Fruit fly (Drosophila melanogaster) whole organism, embryonic: ENCODE measurements around the gene CG34287.

Source experiments
- CG10147 ChIP-seq: fragments of 200-800 bp; sonication (Bioruptor generic); optimal IDR thresholded peaks from 2 replicates; lab custom pipeline; 2019; ENCODE audit warnings: missing biosample characterization, mild to moderate bottlenecking, missing genetic modification characterization, moderate library complexity
- CG12299 ChIP-seq: fragments of 200-800 bp; sonication (Bioruptor generic); optimal IDR thresholded peaks from 2 replicates; lab custom pipeline; 2018; ENCODE audit warnings: missing biosample characterization, mild to moderate bottlenecking, missing genetic modification characterization
- CG12942 ChIP-seq: fragments of 200-800 bp; sonication (Bioruptor generic); optimal IDR thresholded peaks from 3 replicates; lab custom pipeline; 2016; ENCODE audit warnings: missing biosample characterization, missing genetic modification characterization
- CG13296 ChIP-seq: fragments of 200-800 bp; sonication (Bioruptor generic); optimal IDR thresholded peaks from 3 replicates; lab custom pipeline; 2018; ENCODE audit warnings: missing biosample characterization, mild to moderate bottlenecking, missing genetic modification characterization
- CG14050 ChIP-seq: fragments of 200-800 bp; sonication (Bioruptor generic); IDR thresholded peaks from 3 replicates; pipeline ENCODE4 v1.3.6; 2022; ENCODE audit warnings: missing biosample characterization, missing genetic modification characterization
- CG14965 ChIP-seq: fragments of 200-800 bp; sonication (Bioruptor generic); optimal IDR thresholded peaks from 2 replicates; lab custom pipeline; 2016; ENCODE audit warnings: missing biosample characterization, missing genetic modification characterization, borderline replicate concordance
- CG15011 ChIP-seq: fragments of 200-800 bp; sonication (Bioruptor generic); optimal IDR thresholded peaks from 3 replicates; lab custom pipeline; 2018; ENCODE audit warnings: missing biosample characterization, mild to moderate bottlenecking, missing genetic modification characterization
- CG15479 ChIP-seq: fragments of 200-800 bp; sonication (Bioruptor generic); optimal IDR thresholded peaks from 3 replicates; lab custom pipeline; 2019; ENCODE audit warnings: missing biosample characterization, mild to moderate bottlenecking, missing genetic modification characterization, moderate library complexity
- CG15696 ChIP-seq: fragments of 200-800 bp; sonication (Bioruptor generic); optimal IDR thresholded peaks from 2 replicates; lab custom pipeline; 2019; ENCODE audit warnings: missing biosample characterization, mild to moderate bottlenecking, missing genetic modification characterization, moderate library complexity
- CG17385 ChIP-seq: fragments of 200-800 bp; sonication (Bioruptor generic); optimal IDR thresholded peaks from 3 replicates; lab custom pipeline; 2018; ENCODE audit warnings: missing biosample characterization, mild to moderate bottlenecking, missing genetic modification characterization
- CG18476 ChIP-seq: fragments of 200-800 bp; sonication (Bioruptor generic); optimal IDR thresholded peaks from 2 replicates; lab custom pipeline; 2016; ENCODE audit warnings: missing biosample characterization, mild to moderate bottlenecking, missing genetic modification characterization
- CG2199 ChIP-seq: fragments of 200-800 bp; sonication (Bioruptor generic); IDR thresholded peaks from 3 replicates; pipeline ENCODE4 v1.3.6; 2022; ENCODE audit warnings: missing biosample characterization, missing genetic modification characterization
- CG33213 ChIP-seq: fragments of 200-800 bp; sonication (Bioruptor generic); optimal IDR thresholded peaks from 3 replicates; lab custom pipeline; 2016; ENCODE audit warnings: missing biosample characterization, missing genetic modification characterization
- CG4328 ChIP-seq: fragments of 200-800 bp; sonication (Bioruptor generic); optimal IDR thresholded peaks from 3 replicates; lab custom pipeline; 2017; ENCODE audit warnings: missing biosample characterization, missing genetic modification reagents, missing genetic modification characterization
- CG8388 ChIP-seq: fragments of 200-800 bp; sonication (Bioruptor generic); optimal IDR thresholded peaks from 2 replicates; lab custom pipeline; 2019; ENCODE audit warnings: missing biosample characterization, mild to moderate bottlenecking, missing genetic modification characterization, moderate library complexity
- CG9876 ChIP-seq: fragments of 200-800 bp; sonication (Bioruptor generic); optimal IDR thresholded peaks from 2 replicates; lab custom pipeline; 2016; ENCODE audit warnings: missing biosample characterization, missing genetic modification characterization
- CG9932 ChIP-seq: fragments of 200-800 bp; sonication (Bioruptor generic); IDR thresholded peaks from 2 replicates; pipeline ENCODE4 v1.3.6; 2022; ENCODE audit warnings: missing biosample characterization, missing genetic modification characterization
- Dip3 ChIP-seq: fragments of 200-800 bp; sonication (Bioruptor generic); optimal IDR thresholded peaks from 3 replicates; lab custom pipeline; 2016; ENCODE audit warnings: missing biosample characterization, missing genetic modification characterization
- E2f1 ChIP-seq: fragments of 200-800 bp; sonication (Bioruptor generic); IDR thresholded peaks from 2 replicates; pipeline ENCODE4 v1.3.6; 2022; ENCODE audit warnings: missing biosample characterization, missing genetic modification characterization
- Ets65A ChIP-seq: fragments of 200-800 bp; sonication (Bioruptor generic); peaks from one replicate; lab custom pipeline; 2016; ENCODE audit warnings: missing biosample characterization, missing genetic modification characterization
- HmgZ ChIP-seq: fragments of 200-800 bp; sonication (Bioruptor generic); optimal IDR thresholded peaks from 2 replicates; lab custom pipeline; 2018; ENCODE audit warnings: missing biosample characterization, mild to moderate bottlenecking, missing genetic modification characterization
- Meics ChIP-seq: fragments of 200-800 bp; sonication (Bioruptor generic); optimal IDR thresholded peaks from 2 replicates; lab custom pipeline; 2017; ENCODE audit warnings: missing biosample characterization, mild to moderate bottlenecking, missing genetic modification characterization
- Nf-YC ChIP-seq: fragments of 200-800 bp; optimal IDR thresholded peaks from 3 replicates; lab custom pipeline; 2019; ENCODE audit warnings: missing biosample characterization, mild to moderate bottlenecking, missing genetic modification characterization, moderate library complexity
- Sox102F ChIP-seq: fragments of 200-800 bp; sonication (Bioruptor generic); optimal IDR thresholded peaks from 2 replicates; lab custom pipeline; 2018; ENCODE audit warnings: missing biosample characterization, mild to moderate bottlenecking, missing genetic modification characterization, moderate library complexity
- TFAM ChIP-seq: fragments of 200-800 bp; sonication (Bioruptor generic); optimal IDR thresholded peaks from 2 replicates; lab custom pipeline; 2017; ENCODE audit warnings: missing biosample characterization, missing genetic modification characterization, inconsistent platforms
- al ChIP-seq: fragments of 200-800 bp; sonication (Bioruptor generic); IDR thresholded peaks from 2 replicates; pipeline ENCODE4 v1.3.6; 2022; ENCODE audit warnings: missing biosample characterization, missing genetic modification characterization
- bbx ChIP-seq: fragments of 200-800 bp; sonication (Bioruptor generic); IDR thresholded peaks from 2 replicates; pipeline ENCODE4 v1.3.6; 2022; ENCODE audit warnings: missing biosample characterization, missing genetic modification characterization; ENCODE audit not compliant: partially characterized antibody
- cas ChIP-seq: fragments of 200-800 bp; sonication (Bioruptor generic); IDR thresholded peaks from 2 replicates; pipeline ENCODE4 v1.3.6; 2022; ENCODE audit warnings: missing biosample characterization, missing genetic modification characterization
- caup ChIP-seq: fragments of 200-800 bp; sonication (Bioruptor generic); optimal IDR thresholded peaks from 3 replicates; lab custom pipeline; 2017; ENCODE audit warnings: missing biosample characterization, mild to moderate bottlenecking, missing genetic modification characterization, moderate library complexity; ENCODE audit not compliant: severe bottlenecking
- chif ChIP-seq, 2 experiments: fragments of 200-800 bp; sonication (Bioruptor generic); optimal IDR thresholded peaks; 3 replicates each; lab custom pipeline; 2016; ENCODE audit warnings: missing biosample characterization in 2 of 2, missing genetic modification characterization in 2 of 2
- cwo ChIP-seq: fragments of 200-800 bp; sonication (Bioruptor generic); optimal IDR thresholded peaks from 3 replicates; lab custom pipeline; 2017; ENCODE audit warnings: missing biosample characterization, missing genetic modification characterization, mild to moderate bottlenecking, moderate library complexity, missing genetic modification reagents
- exex ChIP-seq: fragments of 200-800 bp; sonication (Bioruptor generic); optimal IDR thresholded peaks from 4 replicates; lab custom pipeline; 2018; ENCODE audit warnings: missing biosample characterization, mild to moderate bottlenecking, missing genetic modification characterization, moderate library complexity
- fd3F ChIP-seq: fragments of 200-800 bp; sonication (Bioruptor generic); optimal IDR thresholded peaks from 2 replicates; lab custom pipeline; 2018; ENCODE audit warnings: missing biosample characterization, mild to moderate bottlenecking, missing genetic modification characterization, moderate library complexity
- fd96Cb ChIP-seq: fragments of 200-800 bp; sonication (Bioruptor generic); optimal IDR thresholded peaks from 2 replicates; lab custom pipeline; 2018; ENCODE audit warnings: missing biosample characterization, mild to moderate bottlenecking, missing genetic modification characterization, moderate library complexity
- ftz-f1 ChIP-seq: fragments of 200-800 bp; sonication (Bioruptor generic); optimal IDR thresholded peaks from 2 replicates; lab custom pipeline; 2016; ENCODE audit warnings: missing biosample characterization, missing genetic modification characterization
- gem ChIP-seq: fragments of 200-800 bp; sonication (Bioruptor generic); optimal IDR thresholded peaks from 2 replicates; lab custom pipeline; 2019; ENCODE audit warnings: missing biosample characterization, mild to moderate bottlenecking, missing genetic modification characterization, moderate library complexity
- grn ChIP-seq: fragments of 200-800 bp; sonication (Bioruptor generic); optimal IDR thresholded peaks from 3 replicates; lab custom pipeline; 2017; ENCODE audit warnings: missing biosample characterization, missing genetic modification characterization
- jing ChIP-seq: fragments of 200-800 bp; sonication (Bioruptor generic); optimal IDR thresholded peaks from 2 replicates; lab custom pipeline; 2018; ENCODE audit warnings: missing biosample characterization, mild to moderate bottlenecking, missing genetic modification characterization
- kni ChIP-seq: fragments of 200-800 bp; sonication (Bioruptor generic); optimal IDR thresholded peaks from 3 replicates; lab custom pipeline; 2017; ENCODE audit warnings: mild to moderate bottlenecking, missing biosample characterization, missing genetic modification reagents, missing genetic modification characterization
- mld ChIP-seq: fragments of 200-800 bp; sonication (Bioruptor generic); IDR thresholded peaks from 3 replicates; pipeline ENCODE4 v1.3.6; 2022; ENCODE audit warnings: missing biosample characterization, missing genetic modification characterization; ENCODE audit not compliant: partially characterized antibody
- nerfin-2 ChIP-seq: fragments of 200-800 bp; sonication (Bioruptor generic); IDR thresholded peaks from 2 replicates; pipeline ENCODE4 v1.3.6; 2022; ENCODE audit warnings: missing biosample characterization, missing genetic modification characterization; ENCODE audit not compliant: partially characterized antibody
- pnt ChIP-seq: fragments of 200-800 bp; sonication (Bioruptor generic); optimal IDR thresholded peaks from 3 replicates; lab custom pipeline; 2016; ENCODE audit warnings: missing biosample characterization, missing genetic modification characterization
- ro ChIP-seq: fragments of 200-800 bp; sonication (Bioruptor generic); IDR thresholded peaks from 2 replicates; pipeline ENCODE4 v1.3.6; 2022; ENCODE audit warnings: missing biosample characterization, missing genetic modification characterization
- row ChIP-seq: fragments of 200-800 bp; sonication (Bioruptor generic); IDR thresholded peaks from 3 replicates; pipeline ENCODE4 v1.3.6; 2022; ENCODE audit warnings: missing biosample characterization, missing genetic modification characterization
- schlank ChIP-seq: fragments of 200-800 bp; sonication (Bioruptor generic); optimal IDR thresholded peaks from 2 replicates; lab custom pipeline; 2018; ENCODE audit warnings: missing biosample characterization, mild to moderate bottlenecking, missing genetic modification characterization
- slou ChIP-seq: fragments of 200-800 bp; sonication (Bioruptor generic); optimal IDR thresholded peaks from 3 replicates; lab custom pipeline; 2016; ENCODE audit warnings: missing biosample characterization, missing genetic modification characterization
- sob ChIP-seq: fragments of 200-800 bp; sonication (Bioruptor generic); IDR thresholded peaks from 2 replicates; pipeline ENCODE4 v1.3.6; 2022; ENCODE audit warnings: missing biosample characterization, missing genetic modification characterization
- sug ChIP-seq: fragments of 200-800 bp; optimal IDR thresholded peaks from 2 replicates; lab custom pipeline; 2019; ENCODE audit warnings: missing biosample characterization, mild to moderate bottlenecking, missing genetic modification characterization, moderate library complexity
- toy ChIP-seq: fragments of 200-800 bp; sonication (Bioruptor generic); IDR thresholded peaks from 2 replicates; pipeline ENCODE4 v1.3.6; 2022; ENCODE audit warnings: missing biosample characterization, missing genetic modification characterization
- unc-4 ChIP-seq: fragments of 200-800 bp; sonication (Bioruptor generic); IDR thresholded peaks from 2 replicates; pipeline ENCODE4 v1.3.6; 2022; ENCODE audit warnings: missing biosample characterization, missing genetic modification characterization; ENCODE audit not compliant: partially characterized antibody

The CG34287 gene

dm6 chr3R:5821750-5822149, 31.4 kb upstream of the CG34287 start, which contains the start of gene CG46303 (continued):
- TF ChIP-seq sug (tag; lab: Kevin White, UChicago), result peak; percentile 76
- no peak for TF ChIP-seq al (GFP tag; lab: Robert Waterston, UW)
- TF ChIP-seq exex (tag; lab: Kevin White, UChicago), result peak; percentile 81
- TF ChIP-seq CG2199 (GFP tag; lab: Robert Waterston, UW), result peak; percentile 39; the same call in 1 of the 3 replicates
- no peak for TF ChIP-seq CG8388 (GFP tag; lab: Kevin White, UChicago)
- no peak for TF ChIP-seq kni (GFP tag; lab: Kevin White, UChicago)
- peak; percentile 25 for TF ChIP-seq cwo (GFP tag; lab: Kevin White, UChicago)
- TF ChIP-seq grn, result peak; percentile 59
- no peak for TF ChIP-seq unc-4
- no peak for TF ChIP-seq schlank
- TF ChIP-seq chif (GFP tag; optimal IDR thresholded peaks at IDR 0.05; lab: Kevin White, UChicago), result no peak
- TF ChIP-seq CG17385 (GFP tag; lab: Kevin White, UChicago), result no peak
- TF ChIP-seq toy (GFP tag; lab: Robert Waterston, UW), result no peak
- no peak for TF ChIP-seq jing (GFP tag; lab: Kevin White, UChicago)
- TF ChIP-seq CG4328 (GFP tag; lab: Kevin White, UChicago), result no peak
- peak; percentile 1 for TF ChIP-seq HmgZ
- no peak for TF ChIP-seq gem (tag; lab: Kevin White, UChicago)
- TF ChIP-seq fd3F (GFP tag; lab: Kevin White, UChicago), result no peak
- TF ChIP-seq CG13296 (GFP tag; lab: Kevin White, UChicago), result no peak
- TF ChIP-seq CG9876, result no peak
- TF ChIP-seq ftz-f1 (GFP tag; lab: Kevin White, UChicago), result peak; percentile 77
- no peak for TF ChIP-seq cas

dm6 chr3R:5824456-5824855, 28.7 kb upstream of the CG34287 start, which contains the start of the genes Sec20 and dgrn:
Gene Sec20 (minus strand): TSS chr3R:5824532.
Gene dgrn (plus strand): TSS chr3R:5824615.
- TF ChIP-seq CG33213 (GFP tag; lab: Kevin White, UChicago) (peak; percentile 20), CG18476 (GFP tag; lab: Kevin White, UChicago) (peak; percentile 52), Dip3 (peak; percentile 56), CG12299 (peak; percentile 28), TFAM (GFP tag; lab: Kevin White, UChicago) (no peak), Sox102F (GFP tag; lab: Kevin White, UChicago) (peak; percentile 68), slou (GFP tag; lab: Kevin White, UChicago) (peak; percentile 59), CG15696 (tag; lab: Kevin White, UChicago) (peak; percentile 80), CG14050 (GFP tag; lab: Robert Waterston, UW) (peak; percentile 38; the same call in 1 of the 3 replicates), unc-4 (peak; percentile 95), mld (GFP tag; lab: Robert Waterston, UW) (peak; percentile 92), nerfin-2 (GFP tag; lab: Robert Waterston, UW) (peak; percentile 84), Nf-YC (peak; percentile 66), CG14965 (GFP tag; lab: Kevin White, UChicago) (no peak), caup (GFP tag; lab: Kevin White, UChicago) (peak; percentile 54), CG12942 (GFP tag; lab: Kevin White, UChicago) (peak; percentile 59), pnt (GFP tag; lab: Kevin White, UChicago) (peak; percentile 11), ro (GFP tag; lab: Robert Waterston, UW) (no peak), bbx (peak; percentile 94), CG9932 (GFP tag; lab: Robert Waterston, UW) (peak; percentile 87), sob (GFP tag; lab: Robert Waterston, UW) (peak; percentile 74), schlank (no peak), CG10147 (GFP tag; lab: Kevin White, UChicago) (peak; percentile 44), fd96Cb (tag; lab: Kevin White, UChicago) (peak; percentile 31), CG15011 (GFP tag; lab: Kevin White, UChicago) (no peak), row (GFP tag; lab: Robert Waterston, UW) (peak; percentile 89), E2f1 (GFP tag; lab: Robert Waterston, UW) (peak; percentile 42), Meics (GFP tag; lab: Kevin White, UChicago) (peak; percentile 46), CG15479 (no peak), Ets65A (GFP tag; lab: Kevin White, UChicago) (peak; percentile 92)
